Fruit fly (Drosophila melanogaster): ENCODE results near the gene MTA1-like.

Gene MTA1-like

dm6 chr3R:5627552-5627951 is 21.0 kb downstream of the MTA1-like start, which contains the start of gene CG31551:
Gene CG31551 (plus strand): TSS chr3R:5627852.
- no peak for TF ChIP-seq Six4 (GFP tag; optimal IDR thresholded peaks at IDR 0.05)
- no peak for TF ChIP-seq Scr (GFP tag; IDR thresholded peaks at IDR 0.05; ENCODE audit: partially characterized antibody)
- TF ChIP-seq CG15514 (GFP tag; optimal IDR thresholded peaks at IDR 0.05) = no peak
- TF ChIP-seq CG15696 (tag; optimal IDR thresholded peaks at IDR 0.05) = no peak
- no peak for TF ChIP-seq CG10462 (GFP tag; optimal IDR thresholded peaks at IDR 0.05)
- TF ChIP-seq CG30020 (tag; optimal IDR thresholded peaks at IDR 0.05) = no peak
- TF ChIP-seq CG1832 (GFP tag; optimal IDR thresholded peaks at IDR 0.05) = no peak
- TF ChIP-seq ro (GFP tag; IDR thresholded peaks at IDR 0.05) = no peak
- no peak for TF ChIP-seq hb (GFP tag; IDR thresholded peaks at IDR 0.05; ENCODE audit: partially characterized antibody)
- TF ChIP-seq MESR4 (GFP tag; optimal IDR thresholded peaks at IDR 0.05) = no peak
- TF ChIP-seq CG3838 (GFP tag; optimal IDR thresholded peaks at IDR 0.05) = no peak
- no peak for TF ChIP-seq kay (GFP tag; optimal IDR thresholded peaks at IDR 0.05)
- no peak for TF ChIP-seq Drgx (GFP tag; IDR thresholded peaks at IDR 0.05)
- no peak for TF ChIP-seq CG12236 (GFP tag; optimal IDR thresholded peaks at IDR 0.05)
- TF ChIP-seq CG13775 (GFP tag; optimal IDR thresholded peaks at IDR 0.05) = no peak
- no peak for TF ChIP-seq CG17829 (tag; optimal IDR thresholded peaks at IDR 0.05)
- TF ChIP-seq lola (GFP tag; optimal IDR thresholded peaks at IDR 0.05) = no peak
- TF ChIP-seq HLH4C (GFP tag; IDR thresholded peaks at IDR 0.05; ENCODE audit: partially characterized antibody) = no peak

DNA sequence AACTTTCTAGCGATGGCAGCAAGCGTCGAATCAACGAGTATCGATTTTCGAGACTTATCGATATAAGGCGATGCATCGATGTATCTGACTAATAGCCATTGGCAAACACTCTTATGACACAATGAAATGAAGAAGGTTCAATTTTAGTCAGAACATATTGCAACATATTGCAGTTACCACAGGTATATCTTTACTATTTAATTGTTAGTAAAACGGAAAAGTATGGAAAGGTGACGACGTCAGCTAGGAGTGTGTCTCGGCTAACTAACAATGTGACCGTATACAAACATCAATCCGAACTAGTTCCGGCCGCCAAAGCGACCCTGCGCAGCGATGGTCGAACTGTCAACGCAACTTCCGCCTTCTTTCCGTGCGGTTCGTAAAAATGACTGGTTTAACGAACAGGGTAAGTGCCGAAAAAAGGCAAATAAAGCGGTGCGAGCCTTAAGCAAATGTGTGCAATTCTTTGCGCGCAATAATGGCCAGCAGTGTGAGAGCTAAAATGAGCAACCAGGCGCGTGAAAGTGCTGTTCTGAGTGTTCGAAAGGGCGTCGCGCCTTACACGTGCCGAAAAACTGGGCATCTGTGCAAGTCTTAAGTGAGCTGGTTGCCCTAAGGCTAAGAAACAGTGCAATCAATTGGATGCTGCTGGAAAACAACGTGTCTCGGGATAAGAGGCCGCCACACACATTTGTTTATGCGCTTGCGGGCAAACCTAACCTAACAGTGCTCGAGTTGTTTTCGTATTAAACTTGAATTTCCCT is 24.2 kb downstream of the MTA1-like start, which contains the start of the genes Dph4, Spec2 and RpL13A:
Gene Dph4, minus strand, starts transcription at position 11 of the 764 bp plus-strand sequence.
Gene Spec2, minus strand, starts transcription at position 11 of the 764 bp plus-strand sequence.
Gene RpL13A, plus strand, starts transcription at position 360 of the 764 bp plus-strand sequence.
- no peak for TF ChIP-seq crol (GFP tag; IDR thresholded peaks at IDR 0.05)
- no peak for TF ChIP-seq CG10321 (GFP tag; IDR thresholded peaks at IDR 0.05)
- TF ChIP-seq Poxn (GFP tag; IDR thresholded peaks at IDR 0.05) = no peak
- TF ChIP-seq ac (GFP tag; optimal IDR thresholded peaks at IDR 0.05) = peak; percentile 90
- peak; percentile 97 for TF ChIP-seq Sin3A (optimal IDR thresholded peaks at IDR 0.05)
- TF ChIP-seq CG8388 (GFP tag; optimal IDR thresholded peaks at IDR 0.05) = peak; percentile 85
- TF ChIP-seq cad (GFP tag; optimal IDR thresholded peaks at IDR 0.05) = no peak
- peak; percentile 70 for TF ChIP-seq Sry-β (GFP tag; optimal IDR thresholded peaks at IDR 0.05)
- TF ChIP-seq hth (optimal IDR thresholded peaks at IDR 0.05) = no peak
- TF ChIP-seq CG31224 (GFP tag; IDR thresholded peaks at IDR 0.05) = no peak
- TF ChIP-seq CG7928 (GFP tag; optimal IDR thresholded peaks at IDR 0.05) = peak; percentile 76
- peak; percentile 91 for TF ChIP-seq CG12391 (tag; optimal IDR thresholded peaks at IDR 0.05)
- TF ChIP-seq Lpt (GFP tag; optimal IDR thresholded peaks at IDR 0.05) = no peak
- peak; percentile 97 for TF ChIP-seq NfI (GFP tag; optimal IDR thresholded peaks at IDR 0.05)
- no peak for TF ChIP-seq CG11695 (GFP tag; IDR thresholded peaks at IDR 0.05)
- TF ChIP-seq CG5180 (GFP tag; optimal IDR thresholded peaks at IDR 0.05) = peak; percentile 82
- TF ChIP-seq CG10979 (tag; optimal IDR thresholded peaks at IDR 0.05) = peak; percentile 79
- peak; percentile 81 for TF ChIP-seq ERR (GFP tag; optimal IDR thresholded peaks at IDR 0.05)
- no peak for TF ChIP-seq CG14014 (GFP tag; IDR thresholded peaks at IDR 0.05)
- TF ChIP-seq B-H2 (GFP tag; optimal IDR thresholded peaks at IDR 0.05) = peak; percentile 97
- peak; percentile 100 for TF ChIP-seq HLHmδ (GFP tag; optimal IDR thresholded peaks at IDR 0.05)
- no peak for TF ChIP-seq E2f1 (GFP tag; IDR thresholded peaks at IDR 0.05)
- peak; percentile 96 for TF ChIP-seq CG1233 (GFP tag; optimal IDR thresholded peaks at IDR 0.05)
- TF ChIP-seq run (tag; optimal IDR thresholded peaks at IDR 0.05) = peak; percentile 75
- TF ChIP-seq gem (tag; optimal IDR thresholded peaks at IDR 0.05) = peak; percentile 72
- peak; percentile 68 for TF ChIP-seq CG10565 (GFP tag; optimal IDR thresholded peaks at IDR 0.05)
- peak; percentile 93 for TF ChIP-seq CG3407 (GFP tag; optimal IDR thresholded peaks at IDR 0.05)
- peak; percentile 83 for TF ChIP-seq CG14965 (GFP tag; optimal IDR thresholded peaks at IDR 0.05; ENCODE audit: borderline replicate concordance)
- peak in 1 of 2 experiments; percentile 67 for TF ChIP-seq crp (GFP tag; optimal IDR thresholded peaks at IDR 0.05)
- TF ChIP-seq D19A (tag; optimal IDR thresholded peaks at IDR 0.05) = peak; percentile 61
- TF ChIP-seq p53 (GFP tag; optimal IDR thresholded peaks at IDR 0.05) = peak; percentile 90
